Fruit fly (Drosophila melanogaster): Measurements from ENCODE around the gene Wdr24.

Wdr24 gene

DNA sequence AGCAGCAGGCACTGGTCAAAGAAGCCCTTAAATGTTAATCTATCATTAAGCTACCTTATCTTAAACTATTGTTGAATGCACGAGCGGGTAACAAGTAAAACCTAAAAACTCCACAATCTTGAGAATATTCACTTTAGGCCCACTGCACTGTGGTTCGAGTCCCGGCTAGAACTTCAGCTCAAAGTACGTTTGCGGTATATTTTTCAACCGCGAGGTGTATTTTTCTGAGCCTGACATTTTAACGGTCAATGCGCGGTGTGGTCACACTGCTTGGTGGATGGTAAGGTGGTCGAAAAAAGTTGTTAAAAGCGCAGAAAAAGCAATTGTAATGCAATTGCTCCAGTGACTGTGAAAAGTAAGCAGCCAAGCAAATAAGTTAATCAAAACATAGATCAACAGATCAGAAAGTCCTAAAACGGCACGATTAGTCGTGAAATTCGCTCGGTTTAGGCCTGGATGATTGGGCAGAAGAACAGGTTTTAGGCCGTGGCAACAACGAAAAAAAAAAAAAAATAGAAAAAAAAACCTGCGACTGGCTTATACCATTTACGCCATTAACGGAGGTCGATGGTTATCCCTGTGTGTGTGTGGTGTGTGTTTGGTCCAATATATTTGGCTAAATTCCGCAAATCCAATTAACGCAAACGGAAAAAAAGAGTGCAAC lies 19.2 kb downstream of the Wdr24 start, which contains the start of gene Kul (continued):
- peak; percentile 63; the same call in 2 of the 3 replicates for TF ChIP-seq Opbp (GFP tag; IDR thresholded peaks at IDR 0.05; ENCODE audit: partially characterized antibody)
- no peak for TF ChIP-seq toy (GFP tag; IDR thresholded peaks at IDR 0.05)
- no peak for TF ChIP-seq Max (GFP tag; optimal IDR thresholded peaks at IDR 0.05)
- TF ChIP-seq CG18262 (tag; optimal IDR thresholded peaks at IDR 0.05): no peak
- TF ChIP-seq Myb (GFP tag; optimal IDR thresholded peaks at IDR 0.05): peak; percentile 88
- no peak for TF ChIP-seq CG17802 (tag; optimal IDR thresholded peaks at IDR 0.05)
- no peak for TF ChIP-seq Hey (tag; optimal IDR thresholded peaks at IDR 0.05)
- no peak for TF ChIP-seq HLHmδ (GFP tag; optimal IDR thresholded peaks at IDR 0.05)
- no peak for TF ChIP-seq wek (GFP tag; optimal IDR thresholded peaks at IDR 0.05)
- peak in 1 of 2 experiments; percentile 8 for TF ChIP-seq Hr51 (GFP tag; optimal IDR thresholded peaks at IDR 0.05)
- no peak for TF ChIP-seq CG16779 (GFP tag; IDR thresholded peaks at IDR 0.05)
- TF ChIP-seq Blimp-1 (GFP tag; optimal IDR thresholded peaks at IDR 0.05): no peak
- no peak for TF ChIP-seq CG17385 (GFP tag; optimal IDR thresholded peaks at IDR 0.05)
- peak; percentile 47; the same call in 1 of the 2 replicates for TF ChIP-seq CG14014 (GFP tag; IDR thresholded peaks at IDR 0.05)
- TF ChIP-seq CG12659 (GFP tag; optimal IDR thresholded peaks at IDR 0.05): peak; percentile 55
- no peak for TF ChIP-seq Xbp1 (GFP tag; optimal IDR thresholded peaks at IDR 0.05)
- TF ChIP-seq Ssrp (tag; optimal IDR thresholded peaks at IDR 0.05): no peak
- no peak for TF ChIP-seq CG9876 (GFP tag; optimal IDR thresholded peaks at IDR 0.05)
- no peak for TF ChIP-seq CG11695 (GFP tag; IDR thresholded peaks at IDR 0.05)
- no peak for TF ChIP-seq CG15011 (GFP tag; optimal IDR thresholded peaks at IDR 0.05)
- TF ChIP-seq CHES-1-like (GFP tag; optimal IDR thresholded peaks at IDR 0.05): peak; percentile 54
- TF ChIP-seq NfI (GFP tag; optimal IDR thresholded peaks at IDR 0.05): peak; percentile 29
- TF ChIP-seq CG7987 (GFP tag; optimal IDR thresholded peaks at IDR 0.05): no peak
- no peak for TF ChIP-seq HHEX (GFP tag; optimal IDR thresholded peaks at IDR 0.05)
- TF ChIP-seq eyg (GFP tag; optimal IDR thresholded peaks at IDR 0.05): no peak
- peak; percentile 54 for TF ChIP-seq Ets97D (GFP tag; optimal IDR thresholded peaks at IDR 0.05)
- TF ChIP-seq gro (GFP tag; optimal IDR thresholded peaks at IDR 0.05): no peak
- TF ChIP-seq Spps (tag; optimal IDR thresholded peaks at IDR 0.05): no peak
- TF ChIP-seq pum (GFP tag; optimal IDR thresholded peaks at IDR 0.05): no peak
- no peak for TF ChIP-seq CG14667 (GFP tag; IDR thresholded peaks at IDR 0.05)
- TF ChIP-seq Neu2 (GFP tag; optimal IDR thresholded peaks at IDR 0.05; ENCODE audit: borderline replicate concordance): no peak
- TF ChIP-seq zen (tag; optimal IDR thresholded peaks at IDR 0.05): no peak
- TF ChIP-seq otp (GFP tag; IDR thresholded peaks at IDR 0.05): no peak
- peak; percentile 30 for TF ChIP-seq BEAF-32 (GFP tag; optimal IDR thresholded peaks at IDR 0.05)
- TF ChIP-seq HmgZ (tag; optimal IDR thresholded peaks at IDR 0.05): peak; percentile 48
- TF ChIP-seq fu2 (GFP tag; optimal IDR thresholded peaks at IDR 0.05): no peak
- peak; percentile 46; the same call in 1 of the 2 replicates for TF ChIP-seq slbo (GFP tag; IDR thresholded peaks at IDR 0.05)
- no peak for TF ChIP-seq az2 (GFP tag; optimal IDR thresholded peaks at IDR 0.05)
- TF ChIP-seq CG13894 (tag; optimal IDR thresholded peaks at IDR 0.05): no peak
- TF ChIP-seq CG31441 (GFP tag; IDR thresholded peaks at IDR 0.05): no peak
- no peak for TF ChIP-seq eve (GFP tag; optimal IDR thresholded peaks at IDR 0.05)
- TF ChIP-seq CG17359 (tag; optimal IDR thresholded peaks at IDR 0.05): no peak
- TF ChIP-seq zfh2 (GFP tag; optimal IDR thresholded peaks at IDR 0.05): peak; percentile 2
- TF ChIP-seq CG14050 (GFP tag; IDR thresholded peaks at IDR 0.05): no peak
- no peak for TF ChIP-seq CG2129 (GFP tag; IDR thresholded peaks at IDR 0.05; ENCODE audit: partially characterized antibody)
- TF ChIP-seq GATAe (GFP tag; conservative IDR thresholded peaks at IDR 0.05): no peak
- no peak for TF ChIP-seq gce (GFP tag; IDR thresholded peaks at IDR 0.05)
- TF ChIP-seq CG6654 (GFP tag; optimal IDR thresholded peaks at IDR 0.05): no peak
- TF ChIP-seq CG6689 (GFP tag; IDR thresholded peaks at IDR 0.05): no peak; the same call in 1 of the 2 replicates
